Worm (Caenorhabditis elegans) whole organism, L4 larva: ENCODE results near the gene F13H8.1.
A peak's percentile ranks its signal among the peaks of the same experiment; 100 is the strongest.

Experiments used
- F10B5.3 ChIP-seq: sonication (generic microtip); optimal IDR thresholded peaks from 2 replicates; lab custom pipeline; 2016; ENCODE audit warnings: mild to moderate bottlenecking, missing genetic modification characterization, missing compliant biosample characterization
- F44E2.7 ChIP-seq: fragments of 200-800 bp; sonication (Bioruptor generic); IDR thresholded peaks from 2 replicates; pipeline ENCODE4 v2.1.2; 2022; ENCODE audit warnings: missing genetic modification characterization, missing compliant biosample characterization
- T26A8.4 ChIP-seq: fragments of 200-800 bp; sonication (Bioruptor generic); IDR thresholded peaks from 2 replicates; pipeline ENCODE4 v1.3.6; 2022; ENCODE audit warnings: missing genetic modification characterization, missing compliant biosample characterization
- aha-1 ChIP-seq: fragments of 150-350 bp; peaks from one replicate; lab custom pipeline; 2014; ENCODE audit warnings: missing biosample characterization, missing genetic modification characterization
- aly-2 ChIP-seq: sonication (generic microtip); optimal IDR thresholded peaks from 2 replicates; lab custom pipeline; 2018; ENCODE audit warnings: missing biosample characterization, missing genetic modification characterization
- ceh-20 ChIP-seq: fragments of 200-800 bp; sonication (Bioruptor generic); IDR thresholded peaks from 2 replicates; pipeline ENCODE4 v1.3.6; 2022; ENCODE audit warnings: missing genetic modification reagents, missing genetic modification characterization, missing compliant biosample characterization
- ceh-32 ChIP-seq: sonication (generic microtip); optimal IDR thresholded peaks from 2 replicates; lab custom pipeline; 2016; ENCODE audit warnings: mild to moderate bottlenecking, missing genetic modification characterization, missing compliant biosample characterization; ENCODE audit not compliant: poor library complexity
- ceh-82 ChIP-seq: sonication (generic microtip); optimal IDR thresholded peaks from 2 replicates; lab custom pipeline; 2017; ENCODE audit warnings: missing biosample characterization, missing genetic modification characterization
- ctbp-1 ChIP-seq: fragments of 200-800 bp; sonication (Bioruptor generic); IDR thresholded peaks from 2 replicates; pipeline ENCODE4 v1.3.6; 2022; ENCODE audit warnings: missing genetic modification reagents, missing genetic modification characterization, missing compliant biosample characterization
- daf-12 ChIP-seq: fragments of 150-350 bp; optimal IDR thresholded peaks from 2 replicates; lab custom pipeline; 2014; ENCODE audit warnings: missing biosample characterization, missing genetic modification reagents, missing genetic modification characterization
- daf-8 ChIP-seq: fragments of 200-800 bp; sonication (Bioruptor generic); IDR thresholded peaks from 2 replicates; pipeline ENCODE4 v1.3.6; 2022; ENCODE audit warnings: missing genetic modification characterization, missing compliant biosample characterization
- dmd-8 ChIP-seq: fragments of 200-800 bp; sonication (Bioruptor generic); IDR thresholded peaks from 2 replicates; pipeline ENCODE4 v1.3.6; 2022; ENCODE audit warnings: missing genetic modification characterization, missing compliant biosample characterization
- dpl-1 ChIP-seq: fragments of 150-350 bp; optimal IDR thresholded peaks from 2 replicates; lab custom pipeline; 2014; ENCODE audit warnings: missing biosample characterization, missing genetic modification reagents, missing genetic modification characterization
- egl-27 ChIP-seq: sonication (generic microtip); optimal IDR thresholded peaks from 3 replicates; lab custom pipeline; 2017; ENCODE audit warnings: missing biosample characterization, missing genetic modification reagents, missing genetic modification characterization
- gei-8 ChIP-seq: fragments of 200-800 bp; sonication (Bioruptor generic); optimal IDR thresholded peaks from 2 replicates; lab custom pipeline; 2018; ENCODE audit warnings: mild to moderate bottlenecking, missing genetic modification characterization, missing compliant biosample characterization
- hif-1 ChIP-seq, 2 experiments: sonication (generic microtip); optimal IDR thresholded peaks; 2 replicates each; lab custom pipeline; 2016 to 2017; ENCODE audit warnings: missing compliant biosample characterization in 2 of 2, missing genetic modification characterization in 2 of 2, missing genetic modification reagents in 2 of 2, missing genotype in 2 of 2, mild to moderate bottlenecking in 1 of 2
- hmg-1.1 ChIP-seq: fragments of 200-800 bp; sonication (Bioruptor generic); IDR thresholded peaks from 2 replicates; pipeline ENCODE4 v1.3.6; 2022; ENCODE audit warnings: missing genetic modification reagents, missing genetic modification characterization, missing compliant biosample characterization
- lin-1 ChIP-seq: fragments of 200-800 bp; sonication (Bioruptor generic); IDR thresholded peaks from 2 replicates; pipeline ENCODE4 v1.3.6; 2022; ENCODE audit warnings: missing genetic modification reagents, missing genetic modification characterization, missing compliant biosample characterization
- lin-29 ChIP-seq: fragments of 200-800 bp; sonication (Bioruptor generic); IDR thresholded peaks from 2 replicates; pipeline ENCODE4 v1.3.6; 2022; ENCODE audit warnings: missing genetic modification reagents, missing genetic modification characterization, missing compliant biosample characterization
- lin-38 ChIP-seq: fragments of 200-800 bp; sonication (Bioruptor generic); IDR thresholded peaks from 2 replicates; pipeline ENCODE4 v1.3.6; 2022; ENCODE audit warnings: missing genetic modification reagents, missing genetic modification characterization, missing compliant biosample characterization
- lsy-2 ChIP-seq, 2 experiments: fragments of 150-350 bp in 1 of 2; sonication (generic microtip) in 1 of 2; optimal IDR thresholded peaks; 2 replicates each; lab custom pipeline; 2014 to 2017; ENCODE audit warnings: missing biosample characterization in 2 of 2, missing genetic modification characterization in 2 of 2
- madf-9 ChIP-seq: fragments of 200-800 bp; sonication (Bioruptor generic); conservative IDR thresholded peaks from 2 replicates; pipeline ENCODE4 v1.3.6; 2022; ENCODE audit warnings: missing genetic modification reagents, missing genetic modification characterization, missing compliant biosample characterization
- mes-2 ChIP-seq: sonication (generic microtip); optimal IDR thresholded peaks from 2 replicates; lab custom pipeline; 2016; ENCODE audit warnings: missing genotype, mild to moderate bottlenecking, missing genetic modification characterization, missing compliant biosample characterization; ENCODE audit not compliant: poor library complexity, severe bottlenecking
- nhr-10 ChIP-seq: fragments of 150-350 bp; optimal IDR thresholded peaks from 2 replicates; lab custom pipeline; 2014; ENCODE audit warnings: missing biosample characterization, missing genetic modification characterization
- nhr-11 ChIP-seq: fragments of 150-350 bp; optimal IDR thresholded peaks from 2 replicates; lab custom pipeline; 2014; ENCODE audit warnings: missing biosample characterization, missing genetic modification characterization
- nhr-111 ChIP-seq: fragments of 200-800 bp; sonication (Bioruptor generic); optimal IDR thresholded peaks from 2 replicates; lab custom pipeline; 2018; ENCODE audit warnings: mild to moderate bottlenecking, missing genetic modification characterization, missing compliant biosample characterization
- nhr-25 ChIP-seq: sonication (generic microtip); optimal IDR thresholded peaks from 2 replicates; lab custom pipeline; 2017; ENCODE audit warnings: missing genetic modification characterization, mild to moderate bottlenecking, missing compliant biosample characterization, antibody characterized with exemption, moderate library complexity, borderline replicate concordance; ENCODE audit not compliant: insufficient read depth
- nhr-42 ChIP-seq: fragments of 200-800 bp; sonication (Bioruptor generic); IDR thresholded peaks from 2 replicates; pipeline ENCODE4 v1.3.6; 2022; ENCODE audit warnings: missing genetic modification characterization, missing compliant biosample characterization
- nhr-48 ChIP-seq: sonication (generic microtip); optimal IDR thresholded peaks from 2 replicates; lab custom pipeline; 2016; ENCODE audit warnings: mild to moderate bottlenecking, missing genetic modification characterization, missing compliant biosample characterization
- nhr-6 ChIP-seq: fragments of 150-350 bp; optimal IDR thresholded peaks from 2 replicates; lab custom pipeline; 2014; ENCODE audit warnings: missing biosample characterization, missing genetic modification characterization
- nhr-76 ChIP-seq: fragments of 150-350 bp; optimal IDR thresholded peaks from 2 replicates; lab custom pipeline; 2014; ENCODE audit warnings: missing biosample characterization, missing genetic modification characterization
- php-3 ChIP-seq: fragments of 200-800 bp; sonication (Bioruptor generic); IDR thresholded peaks from 2 replicates; pipeline ENCODE4 v1.3.6; 2022; ENCODE audit warnings: missing genetic modification reagents, missing genetic modification characterization, missing compliant biosample characterization
- saeg-2 ChIP-seq: fragments of 200-800 bp; sonication (Bioruptor generic); IDR thresholded peaks from 2 replicates; pipeline ENCODE4 v1.3.6; 2022; ENCODE audit warnings: missing genetic modification reagents, missing genetic modification characterization, missing compliant biosample characterization
- sdz-12 ChIP-seq: fragments of 200-800 bp; sonication (Bioruptor generic); optimal IDR thresholded peaks from 2 replicates; lab custom pipeline; 2018; ENCODE audit warnings: mild to moderate bottlenecking, missing genetic modification characterization, missing compliant biosample characterization
- set-16 ChIP-seq: fragments of 200-800 bp; sonication (Bioruptor generic); IDR thresholded peaks from 2 replicates; pipeline ENCODE4 v1.3.6; 2022; ENCODE audit warnings: missing genetic modification reagents, missing genetic modification characterization, missing compliant biosample characterization
- skn-1 ChIP-seq: fragments of 150-350 bp; optimal IDR thresholded peaks from 2 replicates; lab custom pipeline; 2014; ENCODE audit warnings: missing biosample characterization, missing genetic modification characterization
- spr-3 ChIP-seq: fragments of 200-800 bp; sonication (Bioruptor generic); optimal IDR thresholded peaks from 2 replicates; lab custom pipeline; 2018; ENCODE audit warnings: mild to moderate bottlenecking, missing genetic modification characterization, missing compliant biosample characterization
- tag-97 ChIP-seq: fragments of 200-800 bp; sonication (Bioruptor generic); IDR thresholded peaks from 2 replicates; pipeline ENCODE4 v1.3.6; 2022; ENCODE audit warnings: missing genetic modification characterization, missing compliant biosample characterization
- unc-62 ChIP-seq, 3 experiments: fragments of 150-350 bp in 1 of 3; sonication (generic microtip); optimal IDR thresholded peaks in 2 of 3; peaks in 1 of 3; 1 replicate in 1 of 3; 2 replicates in 2 of 3; lab custom pipeline; 2014 to 2017; ENCODE audit warnings: missing biosample characterization in 3 of 3, missing genetic modification characterization in 3 of 3, missing genetic modification reagents in 3 of 3, missing genotype in 1 of 3
- vab-7 ChIP-seq: fragments of 200-800 bp; sonication (Bioruptor generic); IDR thresholded peaks from 2 replicates; pipeline ENCODE4 v1.3.6; 2022; ENCODE audit warnings: missing genetic modification reagents, missing genetic modification characterization, missing compliant biosample characterization
- zag-1 ChIP-seq: fragments of 150-350 bp; optimal IDR thresholded peaks from 2 replicates; lab custom pipeline; 2014; ENCODE audit warnings: missing biosample characterization, missing genetic modification characterization
- ztf-11 ChIP-seq: fragments of 150-350 bp; optimal IDR thresholded peaks from 2 replicates; lab custom pipeline; 2014; ENCODE audit warnings: missing biosample characterization, missing genetic modification characterization
- ztf-7 ChIP-seq: fragments of 150-350 bp; optimal IDR thresholded peaks from 2 replicates; lab custom pipeline; 2014; ENCODE audit warnings: missing biosample characterization, missing genetic modification characterization

Gene F13H8.1

ce11 chrII:6309198-6309597 lies 26.0 kb downstream of the F13H8.1 start, which contains the start of gene glb-10:
glb-10 (minus strand) TSS chrII:6309298.
- TF ChIP-seq aha-1 (tag; lab: Kevin White, UChicago) (peak; percentile 80), hif-1 (tag; optimal IDR thresholded peaks at IDR 0.05; lab: Kevin White, UChicago) (no peak)

- TF ChIP-seq hif-1 (tag; optimal IDR thresholded peaks at IDR 0.05; lab: Kevin White, UChicago) (no peak), unc-62 (GFP tag; optimal IDR thresholded peaks at IDR 0.05 in 1 of 2; lab: Kevin White, UChicago) (peak in 1 of 2 experiments; percentile 44), unc-62 (tag; optimal IDR thresholded peaks at IDR 0.05; lab: Kevin White, UChicago) (no peak)
Observed at ce11 chrII:6311459-6311858, 28.3 kb downstream of the F13H8.1 start.

ce11 chrII:6311888-6312287 lies 28.7 kb downstream of the F13H8.1 start:
- TF ChIP-seq set-16 (no peak), aha-1 (tag; lab: Kevin White, UChicago) (peak; percentile 70), vab-7 (GFP tag; lab: Robert Waterston, UW) (no peak), ceh-20 (GFP tag; lab: Robert Waterston, UW) (no peak), nhr-11 (no peak), daf-12 (tag; lab: Kevin White, UChicago) (no peak), lin-29 (no peak), madf-9 (GFP tag; lab: Robert Waterston, UW) (no peak)

DNA sequence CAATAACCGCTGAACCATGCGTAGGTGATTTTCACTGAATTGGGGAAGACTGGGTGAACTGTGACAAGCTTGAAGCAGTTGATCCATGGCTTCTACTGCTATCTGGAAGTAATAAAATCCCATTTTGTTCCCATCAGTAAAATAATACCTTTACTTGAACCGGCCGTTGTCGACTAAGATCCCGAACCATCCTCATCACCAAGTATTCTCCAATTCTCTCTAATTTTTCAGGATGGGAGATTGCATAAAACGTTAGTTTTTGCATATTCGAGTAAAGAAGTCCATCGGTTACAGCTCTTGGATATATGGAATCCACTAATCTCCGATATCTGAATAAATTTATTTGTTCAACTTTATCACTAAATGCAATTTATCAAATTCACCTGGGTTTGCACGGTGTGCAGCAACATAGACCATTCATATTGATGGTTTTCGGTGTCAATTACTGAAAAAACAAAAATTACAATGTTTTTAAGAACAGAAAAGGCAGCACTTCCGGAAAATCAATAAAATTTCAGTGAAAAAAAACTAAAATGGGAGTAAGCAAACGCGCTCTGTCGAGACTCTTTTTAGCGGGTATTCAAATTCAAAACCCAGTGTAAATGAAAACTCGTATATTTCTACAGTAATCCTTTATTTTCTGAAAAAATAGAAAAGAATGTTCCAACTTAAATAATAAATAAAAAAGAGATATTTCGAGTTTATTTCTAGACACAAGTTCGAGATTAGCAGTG lies 37.6 kb downstream of the F13H8.1 start, which contains the start of gene efr-3:
Gene efr-3 (minus strand): TSS at position 505 of the 734 bp plus-strand sequence.
- TF ChIP-seq nhr-76 (tag; lab: Kevin White, UChicago) = no peak
- no peak for TF ChIP-seq T26A8.4
- no peak for TF ChIP-seq dmd-8 (GFP tag; lab: Robert Waterston, UW)
- TF ChIP-seq nhr-25 (tag; lab: Kevin White, UChicago) = no peak
- no peak for TF ChIP-seq daf-8 (GFP tag; lab: Robert Waterston, UW)
- TF ChIP-seq hmg-1.1 = 0 out of 2 replicates have a peak, but pooled peaks have one; percentile 16
- TF ChIP-seq tag-97 = no peak
- TF ChIP-seq unc-62 (GFP tag; optimal IDR thresholded peaks at IDR 0.05 in 1 of 2; lab: Kevin White, UChicago) = peak in 1 of 2 experiments; percentile 93
- no peak for TF ChIP-seq unc-62 (tag; optimal IDR thresholded peaks at IDR 0.05; lab: Kevin White, UChicago)
- no peak for TF ChIP-seq ztf-11
- no peak for TF ChIP-seq zag-1 (tag; lab: Kevin White, UChicago)
- TF ChIP-seq aly-2 (tag; lab: Kevin White, UChicago) = no peak
- no peak for TF ChIP-seq skn-1
- TF ChIP-seq daf-12 (tag; lab: Kevin White, UChicago) = no peak
- TF ChIP-seq aha-1 (tag; lab: Kevin White, UChicago) = peak; percentile 88
- TF ChIP-seq mes-2 = peak; percentile 40
- no peak for TF ChIP-seq ceh-32 (tag; lab: Kevin White, UChicago)
- TF ChIP-seq egl-27 (tag; lab: Kevin White, UChicago) = no peak
- TF ChIP-seq nhr-10 (tag; lab: Kevin White, UChicago) = no peak
- no peak for TF ChIP-seq F10B5.3 (tag; lab: Kevin White, UChicago)
- no peak for TF ChIP-seq ceh-82 (tag; lab: Kevin White, UChicago)
- TF ChIP-seq ctbp-1 = no peak
- peak; percentile 23 for TF ChIP-seq nhr-6
- no peak for TF ChIP-seq set-16
- TF ChIP-seq lin-1 (GFP tag; lab: Robert Waterston, UW) = no peak
- TF ChIP-seq dpl-1 (GFP tag; lab: Kevin White, UChicago) = peak; percentile 88
- TF ChIP-seq lsy-2 (tag; optimal IDR thresholded peaks at IDR 0.05; lab: Kevin White, UChicago) = peak in 1 of 2 experiments; percentile 65
- TF ChIP-seq spr-3 (GFP tag; lab: Kevin White, UChicago) = no peak
- no peak for TF ChIP-seq nhr-111 (GFP tag; lab: Kevin White, UChicago)
- TF ChIP-seq lin-38 (GFP tag; lab: Robert Waterston, UW) = peak; percentile 93
- TF ChIP-seq nhr-42 (GFP tag; lab: Robert Waterston, UW) = no peak
- no peak for TF ChIP-seq saeg-2 (GFP tag; lab: Robert Waterston, UW)
- TF ChIP-seq php-3 (GFP tag; lab: Robert Waterston, UW) = no peak
- TF ChIP-seq F44E2.7 = no peak
- no peak for TF ChIP-seq gei-8 (GFP tag; lab: Kevin White, UChicago)
- no peak for TF ChIP-seq ztf-7 (tag; lab: Kevin White, UChicago)
- TF ChIP-seq sdz-12 = no peak
- TF ChIP-seq nhr-48 (tag; lab: Kevin White, UChicago) = no peak
